Fruit fly (Drosophila melanogaster) whole organism: Measurements from ENCODE around the gene pasi2.

Source experiments
- pan ChIP-seq: fragments of >200 bp; optimal IDR thresholded peaks from 2 replicates; lab custom pipeline; 2017
- psq ChIP-seq: fragments of >200 bp; optimal IDR thresholded peaks from 2 replicates; lab custom pipeline; 2017

- TF ChIP-seq pan (lab: Kevin White, UChicago) = no peak
- TF ChIP-seq psq = no peak
Observed at dm6 chr3R:9342248-9342882, 7.4 kb downstream of the pasi2 start.
